Fruit fly (Drosophila melanogaster): ENCODE measurements around the gene HipHop.

The HipHop gene

DNA sequence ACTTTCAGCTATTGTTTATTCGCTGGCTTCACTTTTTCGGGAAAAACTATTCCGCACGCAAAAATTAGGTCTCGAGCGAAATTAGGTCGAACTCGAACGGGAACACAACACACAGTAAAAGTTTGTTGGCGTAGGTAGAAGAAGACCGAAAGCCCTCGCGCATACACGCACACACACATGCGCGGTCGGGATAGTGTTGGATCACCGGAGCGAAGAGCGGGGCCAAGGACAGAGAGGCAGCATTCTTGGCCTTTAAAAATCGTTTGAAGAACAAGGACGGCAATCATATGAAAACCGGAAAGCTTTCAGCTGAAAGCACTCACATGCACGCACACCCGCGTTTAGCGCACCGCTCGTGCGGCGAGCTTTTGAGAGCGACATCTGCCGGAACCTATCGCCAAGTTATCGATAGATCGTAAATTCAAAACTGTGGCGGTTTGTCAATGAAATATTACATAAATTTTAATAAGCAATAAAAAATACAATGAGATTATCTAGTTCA lies 19.7 kb upstream of the HipHop start, which contains the start of gene ftz-f1:
Gene ftz-f1 (minus strand): TSS at position 116 of the 502 bp plus-strand sequence.
- no peak for TF ChIP-seq tai (GFP tag; optimal IDR thresholded peaks at IDR 0.05)
- peak; percentile 51 for TF ChIP-seq rgr (GFP tag; optimal IDR thresholded peaks at IDR 0.05)
- TF ChIP-seq Hr78 (GFP tag; optimal IDR thresholded peaks at IDR 0.05) = no peak
- peak; percentile 78 for TF ChIP-seq Hr83 (GFP tag; optimal IDR thresholded peaks at IDR 0.05; ENCODE audit: poor library complexity, severe bottlenecking)
- no peak for TF ChIP-seq Myc (optimal IDR thresholded peaks at IDR 0.05)
- TF ChIP-seq GATAd (GFP tag; optimal IDR thresholded peaks at IDR 0.05) = no peak
- no peak for TF ChIP-seq Vsx2 (GFP tag; optimal IDR thresholded peaks at IDR 0.05; ENCODE audit: partially characterized antibody)
- peak; percentile 68 for TF ChIP-seq h (GFP tag; optimal IDR thresholded peaks at IDR 0.05)
- peak; percentile 3 for TF ChIP-seq Jra (GFP tag; optimal IDR thresholded peaks at IDR 0.05)
- TF ChIP-seq br (GFP tag; optimal IDR thresholded peaks at IDR 0.05) = peak; percentile 49
- TF ChIP-seq dl (GFP tag; optimal IDR thresholded peaks at IDR 0.05; ENCODE audit: insufficient read depth in 1 of 2, partially characterized antibody in 2 of 2) = peak in 1 of 2 experiments; percentile 68
- TF ChIP-seq HLH106 (tag; optimal IDR thresholded peaks at IDR 0.05) = peak; percentile 40
- TF ChIP-seq woc (GFP tag; optimal IDR thresholded peaks at IDR 0.05) = no peak
- peak; percentile 1 for TF ChIP-seq Rel (GFP tag; optimal IDR thresholded peaks at IDR 0.05)
- peak; percentile 64 for TF ChIP-seq Rel (tag; optimal IDR thresholded peaks at IDR 0.05)
- TF ChIP-seq fru (GFP tag; optimal IDR thresholded peaks at IDR 0.05) = no peak
- TF ChIP-seq dmrt93B (GFP tag; optimal IDR thresholded peaks at IDR 0.05) = no peak
- no peak for TF ChIP-seq Abd-B (GFP tag; optimal IDR thresholded peaks at IDR 0.05)
- TF ChIP-seq N (GFP tag; optimal IDR thresholded peaks at IDR 0.05) = peak; percentile 44
- TF ChIP-seq dsf (GFP tag; optimal IDR thresholded peaks at IDR 0.05; ENCODE audit: borderline replicate concordance) = peak; percentile 21
- no peak for TF ChIP-seq sage (GFP tag; optimal IDR thresholded peaks at IDR 0.05)
- TF ChIP-seq ey (GFP tag; optimal IDR thresholded peaks at IDR 0.05) = no peak
- TF ChIP-seq foxo (GFP tag; optimal IDR thresholded peaks at IDR 0.05) = peak in 1 of 2 experiments; percentile 25
- peak; percentile 22 for TF ChIP-seq OdsH (GFP tag; optimal IDR thresholded peaks at IDR 0.05)
- TF ChIP-seq Dfd (GFP tag; optimal IDR thresholded peaks at IDR 0.05) = no peak
- TF ChIP-seq psq (GFP tag; optimal IDR thresholded peaks at IDR 0.05) = peak; percentile 75
- TF ChIP-seq CG9705 (GFP tag; optimal IDR thresholded peaks at IDR 0.05) = peak; percentile 52
- peak; percentile 57 for TF ChIP-seq Dif (GFP tag; optimal IDR thresholded peaks at IDR 0.05; ENCODE audit: partially characterized antibody)

DNA sequence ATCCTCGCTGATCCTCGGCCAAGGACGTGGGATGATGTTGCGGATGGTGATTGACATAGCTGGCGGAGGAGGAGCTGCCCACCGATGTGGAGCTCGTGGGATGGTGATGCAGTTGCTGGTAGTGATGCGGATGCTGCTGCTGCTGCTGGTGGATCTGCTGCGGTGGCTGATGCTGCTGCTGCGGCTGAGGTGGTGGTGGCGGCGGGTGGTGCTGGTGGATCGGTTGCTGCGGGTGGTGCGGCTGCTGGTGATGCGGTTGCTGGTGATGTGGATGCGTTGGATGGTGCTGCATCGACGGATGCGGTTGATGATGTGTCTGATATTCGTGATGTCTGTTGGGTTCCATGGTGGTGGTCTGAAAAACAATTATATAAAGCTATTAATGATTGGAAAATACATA lies 11.9 kb upstream of the HipHop start:
- TF ChIP-seq OdsH (GFP tag; optimal IDR thresholded peaks at IDR 0.05) (no peak), fru (GFP tag; optimal IDR thresholded peaks at IDR 0.05) (no peak), CG9705 (GFP tag; optimal IDR thresholded peaks at IDR 0.05) (no peak), Dfd (GFP tag; optimal IDR thresholded peaks at IDR 0.05) (peak; percentile 82), Mio (GFP tag; optimal IDR thresholded peaks at IDR 0.05) (no peak), tai (GFP tag; optimal IDR thresholded peaks at IDR 0.05) (no peak), brk (GFP tag; optimal IDR thresholded peaks at IDR 0.05) (no peak), Jra (GFP tag; optimal IDR thresholded peaks at IDR 0.05) (no peak), HLH106 (tag; optimal IDR thresholded peaks at IDR 0.05) (no peak)

DNA sequence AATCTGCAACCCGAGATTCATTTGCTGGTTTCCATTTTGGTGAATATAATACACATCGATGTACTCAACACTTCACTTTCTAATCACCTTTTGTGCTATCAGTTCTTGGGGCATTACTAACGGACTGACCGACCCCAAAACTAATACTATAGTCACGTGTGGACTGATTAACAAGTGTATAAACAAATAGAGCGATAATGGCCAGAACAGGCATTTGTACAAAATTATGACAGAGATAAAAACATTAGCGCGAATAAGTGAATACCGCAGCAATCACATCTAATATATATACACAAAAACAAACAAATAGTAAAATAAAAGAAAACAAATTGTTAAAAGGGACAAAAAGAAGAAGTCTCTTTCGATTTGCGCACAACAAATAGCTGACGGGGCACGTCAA lies 10.5 kb upstream of the HipHop start:
- TF ChIP-seq Abd-B (GFP tag; optimal IDR thresholded peaks at IDR 0.05) = no peak

DNA sequence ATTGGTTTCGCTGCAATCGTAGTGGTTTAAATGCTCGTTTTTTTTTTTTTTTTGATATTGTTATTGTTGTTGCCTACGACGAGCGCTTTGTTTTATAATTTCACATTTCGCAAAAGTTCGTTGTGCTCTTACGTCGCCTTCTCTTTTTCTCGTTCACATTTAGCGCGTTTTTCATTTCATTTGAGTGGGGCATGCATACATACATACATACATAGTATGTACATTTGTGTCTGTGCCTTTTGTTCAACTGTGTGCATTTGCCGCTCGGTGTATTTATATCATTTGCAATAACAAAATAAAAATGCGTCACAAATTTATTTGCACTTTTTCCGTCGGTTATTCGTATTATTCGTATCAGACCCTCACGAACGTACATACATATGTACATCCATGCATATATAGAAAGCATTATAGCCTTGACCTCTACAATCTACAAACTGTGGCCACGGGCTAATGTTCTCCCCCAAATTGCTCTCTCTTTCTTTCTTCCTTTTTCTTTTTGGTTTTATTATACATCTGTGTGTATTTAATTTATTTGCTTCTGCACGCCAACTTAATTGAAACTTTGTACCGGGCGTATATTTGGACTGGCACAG lies 8.7 kb upstream of the HipHop start:
- TF ChIP-seq foxo (GFP tag; optimal IDR thresholded peaks at IDR 0.05) (peak in 1 of 2 experiments; percentile 17), Rel (GFP tag; optimal IDR thresholded peaks at IDR 0.05) (no peak), Rel (tag; optimal IDR thresholded peaks at IDR 0.05) (peak; percentile 78), Sp1 (GFP tag; optimal IDR thresholded peaks at IDR 0.05) (peak; percentile 20), tai (GFP tag; optimal IDR thresholded peaks at IDR 0.05) (no peak), psq (GFP tag; optimal IDR thresholded peaks at IDR 0.05) (peak; percentile 62), OdsH (GFP tag; optimal IDR thresholded peaks at IDR 0.05) (peak; percentile 4), rgr (GFP tag; optimal IDR thresholded peaks at IDR 0.05) (peak; percentile 15), brk (GFP tag; optimal IDR thresholded peaks at IDR 0.05) (peak; percentile 45), dsf (GFP tag; optimal IDR thresholded peaks at IDR 0.05; ENCODE audit: borderline replicate concordance) (no peak)

Data from whole organism, wandering third instar larva.